Worm (Caenorhabditis elegans) whole organism, late embryonic: ENCODE data around the gene kin-21.

Experiments
- C38D4.7 ChIP-seq: fragments of 200-800 bp; sonication (Bioruptor generic); optimal IDR thresholded peaks from 2 replicates; lab custom pipeline; 2018; ENCODE audit warnings: mild to moderate bottlenecking, missing genetic modification characterization, moderate library complexity, missing compliant biosample characterization
- ama-1 ChIP-seq: fragments of 150-350 bp; optimal IDR thresholded peaks from 2 replicates; lab custom pipeline; 2014
- che-1 ChIP-seq: sonication (generic microtip); optimal IDR thresholded peaks from 2 replicates; lab custom pipeline; 2016; ENCODE audit warnings: mild to moderate bottlenecking, missing genetic modification characterization, missing compliant biosample characterization
- dmd-4 ChIP-seq: sonication (generic microtip); optimal IDR thresholded peaks from 2 replicates; lab custom pipeline; 2016; ENCODE audit warnings: borderline replicate concordance, missing genetic modification characterization, missing compliant biosample characterization
- hlh-13 ChIP-seq: fragments of 200-800 bp; sonication (Bioruptor generic); optimal IDR thresholded peaks from 2 replicates; lab custom pipeline; 2018; ENCODE audit warnings: mild to moderate bottlenecking, missing genetic modification characterization, missing compliant biosample characterization
- nfya-1 ChIP-seq: sonication (generic microtip); optimal IDR thresholded peaks from 2 replicates; lab custom pipeline; 2017; ENCODE audit warnings: missing genetic modification characterization, mild to moderate bottlenecking, missing compliant biosample characterization, antibody characterized with exemption, moderate library complexity
- nhr-11 ChIP-seq: fragments of 150-350 bp; optimal IDR thresholded peaks from 2 replicates; lab custom pipeline; 2014; ENCODE audit warnings: missing biosample characterization, missing genetic modification characterization
- npax-4 ChIP-seq: sonication (generic microtip); optimal IDR thresholded peaks from 2 replicates; lab custom pipeline; 2016; ENCODE audit warnings: missing genetic modification characterization, missing compliant biosample characterization
- pag-3 ChIP-seq: sonication (generic microtip); optimal IDR thresholded peaks from 2 replicates; lab custom pipeline; 2016; ENCODE audit warnings: missing compliant biosample characterization, missing genetic modification characterization, borderline replicate concordance
- pqm-1 ChIP-seq: sonication (generic microtip); optimal IDR thresholded peaks from 2 replicates; lab custom pipeline; 2016; ENCODE audit warnings: missing genetic modification characterization, missing compliant biosample characterization
- tbx-2 ChIP-seq: sonication (generic microtip); optimal IDR thresholded peaks from 2 replicates; lab custom pipeline; 2016; ENCODE audit warnings: missing genetic modification characterization, missing compliant biosample characterization

DNA sequence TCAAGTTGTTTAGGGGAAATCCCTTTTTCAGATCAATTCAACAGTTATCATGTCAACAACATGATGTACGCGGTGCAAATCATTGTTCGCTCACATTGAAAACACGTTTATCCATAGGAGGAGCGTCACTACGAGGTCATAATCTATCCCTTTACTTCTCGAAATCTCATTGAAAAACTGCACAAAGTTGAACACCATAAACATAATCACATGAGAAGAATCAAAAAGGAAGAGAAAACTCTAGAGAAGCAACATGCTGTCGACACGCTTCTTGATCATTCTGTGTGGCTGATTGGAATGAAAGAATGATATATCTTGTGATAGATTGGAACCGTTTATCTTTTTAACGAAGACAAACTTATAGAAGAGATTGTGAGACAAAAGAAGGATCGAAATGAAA lies 35.2 kb downstream of the kin-21 start:
- TF ChIP-seq hlh-13 (no peak), tbx-2 (tag; lab: Kevin White, UChicago) (no peak), pqm-1 (tag; lab: Kevin White, UChicago) (no peak), dmd-4 (no peak), che-1 (tag; lab: Kevin White, UChicago) (no peak), ama-1 (lab: Kevin White, UChicago) (no peak), nhr-11 (tag; lab: Kevin White, UChicago) (no peak), C38D4.7 (GFP tag; lab: Kevin White, UChicago) (no peak), nfya-1 (tag; lab: Kevin White, UChicago) (no peak), npax-4 (tag; lab: Kevin White, UChicago) (no peak), pag-3 (tag; lab: Kevin White, UChicago) (no peak)
